Worm (Caenorhabditis elegans) whole organism, late embryonic: ENCODE data around the gene nlp-25.

ENCODE experiments used
- K02D7.2 ChIP-seq: sonication (generic microtip); optimal IDR thresholded peaks from 2 replicates; lab custom pipeline; 2017; ENCODE audit warnings: mild to moderate bottlenecking, missing genetic modification characterization, missing compliant biosample characterization
- ceh-45 ChIP-seq: fragments of 200-800 bp; sonication (Bioruptor generic); IDR thresholded peaks from 2 replicates; pipeline ENCODE4 v1.3.6; 2022; ENCODE audit warnings: missing genetic modification reagents, missing genetic modification characterization, missing compliant biosample characterization
- elt-2 ChIP-seq: sonication (generic microtip); optimal IDR thresholded peaks from 2 replicates; lab custom pipeline; 2016; ENCODE audit warnings: missing genetic modification reagents, missing genetic modification characterization, missing compliant biosample characterization
- hlh-8 ChIP-seq: sonication (generic microtip); optimal IDR thresholded peaks from 2 replicates; lab custom pipeline; 2016; ENCODE audit warnings: missing genotype, missing genetic modification characterization, missing compliant biosample characterization
- nfya-1 ChIP-seq: sonication (generic microtip); optimal IDR thresholded peaks from 2 replicates; lab custom pipeline; 2017; ENCODE audit warnings: missing genetic modification characterization, mild to moderate bottlenecking, missing compliant biosample characterization, antibody characterized with exemption, moderate library complexity
- nhr-11 ChIP-seq: fragments of 150-350 bp; optimal IDR thresholded peaks from 2 replicates; lab custom pipeline; 2014; ENCODE audit warnings: missing biosample characterization, missing genetic modification characterization

DNA sequence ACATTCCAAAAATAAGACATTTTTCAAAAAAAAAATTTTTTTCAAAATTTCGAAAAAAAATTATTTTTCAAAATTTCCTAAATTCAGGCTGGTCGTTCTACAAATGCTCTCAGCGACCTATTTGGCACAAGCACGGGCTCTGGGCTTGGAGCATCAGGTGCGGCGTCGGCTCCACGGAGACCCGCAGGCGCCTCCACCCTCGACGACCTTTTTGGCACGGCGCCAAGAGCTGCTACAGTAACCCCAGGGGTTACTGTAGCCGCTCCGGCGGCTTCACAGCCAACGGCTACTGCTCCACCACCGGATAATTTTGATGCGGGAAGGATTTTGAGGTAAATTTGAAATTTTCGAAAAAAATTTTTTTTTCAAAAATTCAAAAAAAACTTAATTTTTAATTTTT, 19.7 kb downstream of the nlp-25 start:
- TF ChIP-seq nhr-11 (no peak), nfya-1 (no peak), hlh-8 (tag; lab: Kevin White, UChicago) (no peak), K02D7.2 (tag; lab: Kevin White, UChicago) (no peak), ceh-45 (GFP tag; lab: Robert Waterston, UW) (no peak), elt-2 (tag; lab: Kevin White, UChicago) (no peak)
